Worm (Caenorhabditis elegans) whole organism, late embryonic: Measurements from ENCODE around the gene snt-1.

ENCODE experiments used
- C08G9.2 ChIP-seq: sonication (generic microtip); optimal IDR thresholded peaks from 2 replicates; lab custom pipeline; 2016; ENCODE audit warnings: mild to moderate bottlenecking, missing genetic modification characterization, moderate library complexity, missing compliant biosample characterization
- C38D4.7 ChIP-seq: fragments of 200-800 bp; sonication (Bioruptor generic); optimal IDR thresholded peaks from 2 replicates; lab custom pipeline; 2018; ENCODE audit warnings: mild to moderate bottlenecking, missing genetic modification characterization, moderate library complexity, missing compliant biosample characterization
- F13H6.1 ChIP-seq: sonication (generic microtip); optimal IDR thresholded peaks from 2 replicates; lab custom pipeline; 2016; ENCODE audit warnings: missing genetic modification characterization, missing compliant biosample characterization
- T23F11.4 ChIP-seq: fragments of 200-800 bp; sonication (Bioruptor generic); optimal IDR thresholded peaks from 2 replicates; lab custom pipeline; 2018; ENCODE audit warnings: mild to moderate bottlenecking, missing genetic modification characterization, missing compliant biosample characterization
- ama-1 ChIP-seq: fragments of 150-350 bp; optimal IDR thresholded peaks from 2 replicates; lab custom pipeline; 2014
- ceh-14 ChIP-seq: sonication (generic microtip); optimal IDR thresholded peaks from 2 replicates; lab custom pipeline; 2016; ENCODE audit warnings: missing genotype, missing genetic modification characterization, missing compliant biosample characterization
- ceh-22 ChIP-seq: sonication (generic microtip); optimal IDR thresholded peaks from 2 replicates; lab custom pipeline; 2017; ENCODE audit warnings: missing biosample characterization, missing genetic modification characterization
- ceh-30 ChIP-seq: fragments of 150-350 bp; optimal IDR thresholded peaks from 2 replicates; lab custom pipeline; 2014; ENCODE audit warnings: missing biosample characterization, missing genetic modification characterization
- ceh-31 ChIP-seq: sonication (generic microtip); optimal IDR thresholded peaks from 2 replicates; lab custom pipeline; 2016; ENCODE audit warnings: missing genetic modification characterization, missing compliant biosample characterization
- ceh-45 ChIP-seq: fragments of 200-800 bp; sonication (Bioruptor generic); IDR thresholded peaks from 2 replicates; pipeline ENCODE4 v1.3.6; 2022; ENCODE audit warnings: missing genetic modification reagents, missing genetic modification characterization, missing compliant biosample characterization
- ceh-6 ChIP-seq: fragments of 200-800 bp; sonication (Bioruptor generic); optimal IDR thresholded peaks from 2 replicates; lab custom pipeline; 2018; ENCODE audit warnings: mild to moderate bottlenecking, missing genetic modification characterization, missing compliant biosample characterization
- ceh-9 ChIP-seq: sonication (generic microtip); optimal IDR thresholded peaks from 2 replicates; lab custom pipeline; 2016; ENCODE audit warnings: mild to moderate bottlenecking, missing genetic modification characterization, inconsistent platforms, missing compliant biosample characterization
- dmd-4 ChIP-seq: sonication (generic microtip); optimal IDR thresholded peaks from 2 replicates; lab custom pipeline; 2016; ENCODE audit warnings: borderline replicate concordance, missing genetic modification characterization, missing compliant biosample characterization
- dve-1 ChIP-seq: sonication (generic microtip); optimal IDR thresholded peaks from 2 replicates; lab custom pipeline; 2017; ENCODE audit warnings: antibody characterized with exemption, mild to moderate bottlenecking, missing genetic modification characterization, missing compliant biosample characterization
- elt-2 ChIP-seq: sonication (generic microtip); optimal IDR thresholded peaks from 2 replicates; lab custom pipeline; 2016; ENCODE audit warnings: missing genetic modification reagents, missing genetic modification characterization, missing compliant biosample characterization
- ets-4 ChIP-seq: sonication (generic microtip); optimal IDR thresholded peaks from 2 replicates; lab custom pipeline; 2016; ENCODE audit warnings: missing genetic modification characterization, missing compliant biosample characterization
- eyg-1 ChIP-seq: sonication (generic microtip); optimal IDR thresholded peaks from 2 replicates; lab custom pipeline; 2016; ENCODE audit warnings: missing genotype, missing genetic modification characterization, missing compliant biosample characterization
- fkh-10 ChIP-seq: fragments of 150-350 bp; optimal IDR thresholded peaks from 2 replicates; lab custom pipeline; 2014; ENCODE audit warnings: missing biosample characterization, missing genetic modification reagents, missing genetic modification characterization
- fkh-6 ChIP-seq: sonication (generic microtip); optimal IDR thresholded peaks from 2 replicates; lab custom pipeline; 2016; ENCODE audit warnings: missing genetic modification characterization, missing compliant biosample characterization
- hlh-13 ChIP-seq: fragments of 200-800 bp; sonication (Bioruptor generic); optimal IDR thresholded peaks from 2 replicates; lab custom pipeline; 2018; ENCODE audit warnings: mild to moderate bottlenecking, missing genetic modification characterization, missing compliant biosample characterization
- hlh-6 ChIP-seq: sonication (generic microtip); optimal IDR thresholded peaks from 2 replicates; lab custom pipeline; 2016; ENCODE audit warnings: missing genotype, missing genetic modification characterization, missing compliant biosample characterization
- lim-6 ChIP-seq: sonication (generic microtip); optimal IDR thresholded peaks from 2 replicates; lab custom pipeline; 2016; ENCODE audit warnings: missing genetic modification characterization, missing compliant biosample characterization
- lin-11 ChIP-seq: fragments of 200-800 bp; sonication (Bioruptor generic); optimal IDR thresholded peaks from 2 replicates; lab custom pipeline; 2018; ENCODE audit warnings: mild to moderate bottlenecking, missing genetic modification characterization, missing compliant biosample characterization
- nfya-1 ChIP-seq: sonication (generic microtip); optimal IDR thresholded peaks from 2 replicates; lab custom pipeline; 2017; ENCODE audit warnings: missing genetic modification characterization, mild to moderate bottlenecking, missing compliant biosample characterization, antibody characterized with exemption, moderate library complexity
- nhr-232 ChIP-seq: sonication (generic microtip); optimal IDR thresholded peaks from 2 replicates; lab custom pipeline; 2016; ENCODE audit warnings: missing genetic modification characterization, missing compliant biosample characterization
- odd-2 ChIP-seq: sonication (generic microtip); optimal IDR thresholded peaks from 2 replicates; lab custom pipeline; 2017; ENCODE audit warnings: antibody characterized with exemption, mild to moderate bottlenecking, missing genetic modification characterization, missing compliant biosample characterization
- pax-1 ChIP-seq: fragments of 150-350 bp; optimal IDR thresholded peaks from 2 replicates; lab custom pipeline; 2014; ENCODE audit warnings: missing biosample characterization, missing genetic modification characterization
- pha-4 ChIP-seq: fragments of 150-350 bp; optimal IDR thresholded peaks from 2 replicates; lab custom pipeline; 2018; ENCODE audit warnings: missing biosample characterization, missing genetic modification reagents, missing genetic modification characterization
- pqm-1 ChIP-seq: sonication (generic microtip); optimal IDR thresholded peaks from 2 replicates; lab custom pipeline; 2016; ENCODE audit warnings: missing genetic modification characterization, missing compliant biosample characterization
- sdc-2 ChIP-seq: sonication (generic microtip); optimal IDR thresholded peaks from 2 replicates; lab custom pipeline; 2016; ENCODE audit warnings: missing genotype, missing genetic modification characterization, missing compliant biosample characterization
- syd-9 ChIP-seq: sonication (generic microtip); optimal IDR thresholded peaks from 2 replicates; lab custom pipeline; 2016; ENCODE audit warnings: mild to moderate bottlenecking, missing genetic modification characterization, moderate library complexity, missing compliant biosample characterization
- tbx-2 ChIP-seq: sonication (generic microtip); optimal IDR thresholded peaks from 2 replicates; lab custom pipeline; 2016; ENCODE audit warnings: missing genetic modification characterization, missing compliant biosample characterization
- tbx-7 ChIP-seq: sonication (generic microtip); optimal IDR thresholded peaks from 2 replicates; lab custom pipeline; 2016; ENCODE audit warnings: missing genotype, missing genetic modification characterization, missing compliant biosample characterization
- ttx-3 ChIP-seq: sonication (generic microtip); optimal IDR thresholded peaks from 2 replicates; lab custom pipeline; 2016; ENCODE audit warnings: missing genetic modification reagents, missing genetic modification characterization, missing compliant biosample characterization
- unc-3 ChIP-seq, 2 experiments: fragments of 200-800 bp in 1 of 2; sonication (Bioruptor generic) in 1 of 2; sonication (generic microtip) in 1 of 2; conservative IDR thresholded peaks in 1 of 2; optimal IDR thresholded peaks in 1 of 2; 2 replicates each; pipeline versions ENCODE4 v1.3.6 to Lab custom; 2016 to 2022; ENCODE audit warnings: missing compliant biosample characterization in 2 of 2, missing genetic modification characterization in 2 of 2, missing genetic modification reagents in 1 of 2
- unc-42 ChIP-seq: sonication (generic microtip); optimal IDR thresholded peaks from 2 replicates; lab custom pipeline; 2016; ENCODE audit warnings: missing genotype, missing genetic modification characterization, missing compliant biosample characterization
- unc-55 ChIP-seq: sonication (generic microtip); optimal IDR thresholded peaks from 2 replicates; lab custom pipeline; 2017; ENCODE audit warnings: missing biosample characterization, missing genetic modification reagents, missing genetic modification characterization
- unc-86 ChIP-seq: sonication (generic microtip); optimal IDR thresholded peaks from 2 replicates; lab custom pipeline; 2016; ENCODE audit warnings: missing genetic modification characterization, missing compliant biosample characterization
- zip-5 ChIP-seq: sonication (generic microtip); optimal IDR thresholded peaks from 2 replicates; lab custom pipeline; 2016; ENCODE audit warnings: missing genetic modification characterization, missing compliant biosample characterization

The snt-1 gene

ce11 chrII:6853059-6853466 lies 42.3 kb downstream of the snt-1 start (continued):
- TF ChIP-seq ceh-9 (tag; lab: Kevin White, UChicago) (peak; percentile 73), nfya-1 (tag; lab: Kevin White, UChicago) (peak; percentile 64), hlh-6 (tag; lab: Kevin White, UChicago) (peak; percentile 79), T23F11.4 (GFP tag; lab: Kevin White, UChicago) (peak; percentile 84), syd-9 (peak; percentile 67), fkh-6 (tag; lab: Kevin White, UChicago) (peak; percentile 80), C08G9.2 (tag; lab: Kevin White, UChicago) (peak; percentile 66), dve-1 (tag; lab: Kevin White, UChicago) (peak; percentile 64), hlh-13 (peak; percentile 68), ceh-6 (peak; percentile 91), unc-42 (tag; lab: Kevin White, UChicago) (peak; percentile 41), zip-5 (peak; percentile 35), unc-86 (peak; percentile 81), sdc-2 (peak; percentile 72), lin-11 (peak; percentile 78), tbx-7 (tag; lab: Kevin White, UChicago) (peak; percentile 62), pha-4 (tag; lab: Kevin White, UChicago) (no peak), ceh-14 (tag; lab: Kevin White, UChicago) (peak; percentile 39), odd-2 (tag; lab: Kevin White, UChicago) (peak; percentile 49), unc-55 (GFP tag; lab: Kevin White, UChicago) (peak; percentile 14), fkh-10 (GFP tag; lab: Kevin White, UChicago) (peak; percentile 66), pax-1 (tag; lab: Kevin White, UChicago) (no peak), C38D4.7 (GFP tag; lab: Kevin White, UChicago) (peak; percentile 78), nhr-232 (tag; lab: Kevin White, UChicago) (peak; percentile 78), ttx-3 (tag; lab: Kevin White, UChicago) (peak; percentile 85), ceh-45 (GFP tag; lab: Robert Waterston, UW) (peak; percentile 74), ceh-22 (tag; lab: Kevin White, UChicago) (no peak), ceh-31 (peak; percentile 73), dmd-4 (tag; lab: Kevin White, UChicago) (peak; percentile 76), elt-2 (tag; lab: Kevin White, UChicago) (peak; percentile 92), unc-3 (GFP tag; conservative IDR thresholded peaks at IDR 0.05; lab: Robert Waterston, UW) (peak; percentile 75), unc-3 (tag; optimal IDR thresholded peaks at IDR 0.05; lab: Kevin White, UChicago) (peak; percentile 62), ets-4 (tag; lab: Kevin White, UChicago) (peak; percentile 4), eyg-1 (tag; lab: Kevin White, UChicago) (peak; percentile 77), F13H6.1 (tag; lab: Kevin White, UChicago) (peak; percentile 69)
- TF ChIP-seq, all 69 proteins: peak for 60

DNA sequence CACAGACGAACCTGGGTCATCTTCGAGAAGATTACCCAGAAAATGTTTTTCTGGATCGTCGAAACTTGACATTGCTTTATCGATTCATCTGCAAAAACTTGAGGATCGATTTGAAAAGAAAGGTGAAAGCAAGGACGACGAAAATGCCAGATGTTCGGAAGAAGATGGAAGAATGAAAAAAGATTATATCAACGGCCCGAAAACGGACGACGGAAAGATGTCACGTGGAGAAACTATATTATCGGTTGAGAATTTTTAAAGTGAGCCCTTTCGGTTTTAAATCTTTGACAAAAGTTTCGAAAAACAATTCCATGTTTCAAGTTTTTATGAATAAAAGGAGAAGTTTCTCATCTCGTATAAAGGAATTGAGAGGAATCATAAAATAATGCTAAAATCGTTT lies 47.4 kb downstream of the snt-1 start, which contains the start of gene dnj-5:
Gene dnj-5 (minus strand): TSS at position 101 of the 400 bp plus-strand sequence.
- TF ChIP-seq ceh-45 (GFP tag; lab: Robert Waterston, UW) (no peak), tbx-2 (tag; lab: Kevin White, UChicago) (no peak), unc-86 (no peak), fkh-6 (tag; lab: Kevin White, UChicago) (no peak), lin-11 (no peak), pqm-1 (tag; lab: Kevin White, UChicago) (no peak), ceh-30 (no peak), ceh-9 (tag; lab: Kevin White, UChicago) (no peak), ttx-3 (tag; lab: Kevin White, UChicago) (no peak), unc-42 (tag; lab: Kevin White, UChicago) (no peak), lim-6 (tag; lab: Kevin White, UChicago) (no peak), ama-1 (lab: Kevin White, UChicago) (no peak), C38D4.7 (GFP tag; lab: Kevin White, UChicago) (no peak), C08G9.2 (tag; lab: Kevin White, UChicago) (no peak)
